Worm (Caenorhabditis elegans): ENCODE measurements around the gene mrps-18C.
"Not testable (repeated sequence)": the region's sequence is repeated elsewhere in the genome, so short reads cannot be mapped to it uniquely, and the experiment has no call there.

The mrps-18C gene

DNA sequence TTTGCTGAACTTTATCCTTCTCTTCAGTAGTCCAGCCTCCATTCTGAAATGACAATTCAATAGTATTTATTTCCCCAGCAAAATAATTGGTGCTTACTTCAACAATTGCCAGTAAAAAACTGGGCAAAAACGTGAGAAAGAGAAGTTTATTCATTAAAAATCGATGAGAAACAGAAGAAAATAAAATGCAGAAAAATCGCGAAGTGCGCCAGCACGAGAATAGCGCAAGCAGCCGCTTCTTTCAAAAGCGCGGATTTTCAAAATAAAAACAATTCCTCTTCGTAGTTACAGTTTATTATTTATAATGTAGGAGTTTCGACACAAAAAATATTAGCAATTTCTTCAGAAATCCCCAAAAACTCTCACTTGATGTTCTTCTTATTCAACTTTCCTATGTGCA is 27.5 kb downstream of the mrps-18C start, which contains the start of gene C27F2.9:
Gene C27F2.9 (minus strand): TSS at position 159 of the 400 bp plus-strand sequence.
- TF ChIP-seq unc-39 (tag; optimal IDR thresholded peaks at IDR 0.05) (no peak), ces-1 (GFP tag; optimal IDR thresholded peaks at IDR 0.05) (peak; percentile 73), lsy-2 (tag; optimal IDR thresholded peaks at IDR 0.05) (peak; percentile 80), nhr-2 (tag; optimal IDR thresholded peaks at IDR 0.05) (peak; percentile 16), pha-4 (tag; optimal IDR thresholded peaks at IDR 0.05) (no peak), snpc-4 (tag; optimal IDR thresholded peaks at IDR 0.05) (no peak), blmp-1 (tag; optimal IDR thresholded peaks at IDR 0.05) (no peak), zip-8 (tag; optimal IDR thresholded peaks at IDR 0.05) (no peak), unc-62 (GFP tag; optimal IDR thresholded peaks at IDR 0.05) (no peak), drap-1 (GFP tag; optimal IDR thresholded peaks at IDR 0.05) (peak; percentile 25), M03D4.4 (tag; optimal IDR thresholded peaks at IDR 0.05) (peak; percentile 52), ham-2 (GFP tag; optimal IDR thresholded peaks at IDR 0.05) (no peak), mep-1 (tag; optimal IDR thresholded peaks at IDR 0.05) (peak; percentile 88), elt-3 (tag; optimal IDR thresholded peaks at IDR 0.05) (no peak), hlh-1 (tag; optimal IDR thresholded peaks at IDR 0.05) (peak; percentile 3), lin-13 (tag; optimal IDR thresholded peaks at IDR 0.05) (peak; percentile 71), sem-2 (GFP tag; optimal IDR thresholded peaks at IDR 0.05) (no peak), tbx-8 (GFP tag; optimal IDR thresholded peaks at IDR 0.05) (no peak), nhr-76 (tag; optimal IDR thresholded peaks at IDR 0.05) (no peak), ceh-39 (tag; optimal IDR thresholded peaks at IDR 0.05) (peak; percentile 62), flh-1 (GFP tag; optimal IDR thresholded peaks at IDR 0.05) (no peak), mls-2 (tag; optimal IDR thresholded peaks at IDR 0.05) (peak; percentile 24), ceh-83 (GFP tag; optimal IDR thresholded peaks at IDR 0.05) (peak; percentile 63), lin-32 (GFP tag; optimal IDR thresholded peaks at IDR 0.05) (no peak), unc-120 (tag; optimal IDR thresholded peaks at IDR 0.05; ENCODE audit: poor library complexity, severe bottlenecking) (peak; percentile 1), ceh-43 (GFP tag; optimal IDR thresholded peaks at IDR 0.05) (peak; percentile 22), cnd-1 (tag; optimal IDR thresholded peaks at IDR 0.05) (peak; percentile 12), mab-5 (tag; optimal IDR thresholded peaks at IDR 0.05) (no peak), sptf-1 (tag; optimal IDR thresholded peaks at IDR 0.05) (peak; percentile 76), nhr-237 (tag; optimal IDR thresholded peaks at IDR 0.05) (peak; percentile 73)

- TF ChIP-seq snpc-4 (tag; optimal IDR thresholded peaks at IDR 0.05): no peak
- no peak for TF ChIP-seq nhr-2 (tag; optimal IDR thresholded peaks at IDR 0.05)
- TF ChIP-seq ceh-43 (GFP tag; optimal IDR thresholded peaks at IDR 0.05): no peak
These were observed 29.9 kb downstream of the mrps-18C start, which contains the start of gene nca-2 for ce11 chrIII:4965271-4965670. nca-2 (plus strand) TSS chrIII:4965571.

DNA sequence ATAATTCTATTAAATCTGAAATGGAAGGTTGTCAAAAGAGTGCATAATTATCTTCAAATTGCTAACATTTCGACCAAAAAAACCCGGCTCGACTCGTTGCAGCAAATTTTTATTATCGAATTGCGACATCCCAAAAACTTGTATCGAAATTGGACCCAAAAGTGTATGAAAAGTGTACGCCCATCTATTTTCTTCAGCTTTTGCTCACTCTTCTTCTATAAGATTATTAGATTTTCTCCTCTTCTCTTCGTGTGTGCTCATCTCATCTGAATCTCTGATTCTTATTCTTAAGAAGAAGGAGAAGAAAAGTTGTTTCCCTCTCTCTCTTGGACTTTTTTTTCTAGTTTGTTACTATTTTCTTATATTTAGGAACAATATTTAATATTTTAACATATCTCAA is 31.9 kb downstream of the mrps-18C start:
- TF ChIP-seq ces-1 (GFP tag; optimal IDR thresholded peaks at IDR 0.05) (peak; percentile 95), ceh-83 (GFP tag; optimal IDR thresholded peaks at IDR 0.05) (no peak), nhr-12 (tag; optimal IDR thresholded peaks at IDR 0.05) (no peak)

ce11 chrIII:4968146-4968545 is 32.8 kb downstream of the mrps-18C start:
- TF ChIP-seq ces-1 (GFP tag; optimal IDR thresholded peaks at IDR 0.05) (peak; percentile 37), unc-120 (tag; optimal IDR thresholded peaks at IDR 0.05; ENCODE audit: poor library complexity, severe bottlenecking) (no peak)

- not testable (repeated sequence) for TF ChIP-seq mab-5 (tag; optimal IDR thresholded peaks at IDR 0.05); ceh-43 (GFP tag; optimal IDR thresholded peaks at IDR 0.05); elt-3 (tag; optimal IDR thresholded peaks at IDR 0.05)
These were observed 45.0 kb downstream of the mrps-18C start, which contains the start of gene C27F2.6 for ce11 chrIII:4980367-4980766. C27F2.6 (minus strand) TSS chrIII:4980467.

DNA sequence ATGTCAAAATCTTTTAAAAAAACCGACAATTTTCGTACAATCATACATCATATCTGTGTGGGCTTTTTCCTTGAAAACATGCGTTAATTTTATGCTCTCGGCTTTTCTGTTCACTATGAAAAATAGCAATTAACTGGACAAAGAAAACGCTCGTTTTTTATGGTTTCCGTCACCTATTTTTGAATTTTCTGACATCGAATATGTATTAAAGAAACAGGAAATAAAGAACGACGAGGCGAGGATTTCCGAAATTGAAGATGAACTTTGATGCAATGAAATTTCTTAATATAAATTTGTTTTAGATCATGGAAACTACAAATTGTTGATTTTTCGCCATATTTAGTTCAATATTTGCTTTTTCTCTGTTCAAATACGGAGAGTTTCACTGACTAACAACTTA is 48.6 kb downstream of the mrps-18C start:
- TF ChIP-seq ceh-43 (GFP tag; optimal IDR thresholded peaks at IDR 0.05) (no peak), elt-1 (tag; optimal IDR thresholded peaks at IDR 0.05; ENCODE audit: borderline replicate concordance, insufficient read depth) (no peak), hlh-1 (tag; optimal IDR thresholded peaks at IDR 0.05) (no peak), mab-5 (tag; optimal IDR thresholded peaks at IDR 0.05) (no peak), sptf-1 (tag; optimal IDR thresholded peaks at IDR 0.05) (no peak), ceh-83 (GFP tag; optimal IDR thresholded peaks at IDR 0.05) (no peak), flh-1 (GFP tag; optimal IDR thresholded peaks at IDR 0.05) (no peak), cnd-1 (tag; optimal IDR thresholded peaks at IDR 0.05) (no peak), ceh-39 (tag; optimal IDR thresholded peaks at IDR 0.05) (no peak), lin-13 (tag; optimal IDR thresholded peaks at IDR 0.05) (no peak), pha-4 (tag; optimal IDR thresholded peaks at IDR 0.05) (no peak), blmp-1 (tag; optimal IDR thresholded peaks at IDR 0.05) (no peak), M03D4.4 (tag; optimal IDR thresholded peaks at IDR 0.05) (no peak), unc-39 (tag; optimal IDR thresholded peaks at IDR 0.05) (no peak), sem-2 (GFP tag; optimal IDR thresholded peaks at IDR 0.05) (no peak)
